Worm (Caenorhabditis elegans) whole organism, L1 larva: ENCODE data around the gene dyci-1.

Source experiments
- C16A3.4 ChIP-seq: fragments of 150-350 bp; optimal IDR thresholded peaks from 2 replicates; lab custom pipeline; 2014; ENCODE audit warnings: missing biosample characterization, missing genetic modification characterization
- C34B4.2 ChIP-seq: sonication (generic microtip); optimal IDR thresholded peaks from 2 replicates; lab custom pipeline; 2017; ENCODE audit warnings: mild to moderate bottlenecking, missing genetic modification characterization, missing compliant biosample characterization
- F16B12.6 ChIP-seq: fragments of 150-350 bp; optimal IDR thresholded peaks from 2 replicates; lab custom pipeline; 2014; ENCODE audit warnings: missing biosample characterization, missing genetic modification characterization
- Y116A8C.19 ChIP-seq: sonication (generic microtip); optimal IDR thresholded peaks from 2 replicates; lab custom pipeline; 2016; ENCODE audit warnings: missing compliant biosample characterization, missing genetic modification characterization, borderline replicate concordance
- aha-1 ChIP-seq: fragments of 150-350 bp; optimal IDR thresholded peaks from 2 replicates; lab custom pipeline; 2014; ENCODE audit warnings: missing biosample characterization, missing genetic modification characterization
- aly-2 ChIP-seq: fragments of 150-350 bp; optimal IDR thresholded peaks from 2 replicates; lab custom pipeline; 2014; ENCODE audit warnings: missing biosample characterization, missing genetic modification characterization
- ceh-63 ChIP-seq: fragments of 200-800 bp; sonication (Bioruptor generic); optimal IDR thresholded peaks from 2 replicates; lab custom pipeline; 2018; ENCODE audit warnings: mild to moderate bottlenecking, missing genetic modification characterization, missing compliant biosample characterization
- ceh-8 ChIP-seq: fragments of 200-800 bp; sonication (Bioruptor generic); optimal IDR thresholded peaks from 2 replicates; lab custom pipeline; 2018; ENCODE audit warnings: mild to moderate bottlenecking, missing genetic modification characterization, moderate library complexity, missing compliant biosample characterization
- ceh-82 ChIP-seq, 3 experiments: fragments of 150-350 bp in 1 of 3; sonication (generic microtip) in 2 of 3; optimal IDR thresholded peaks; 2 replicates each; lab custom pipeline; 2014 to 2017; ENCODE audit warnings: missing biosample characterization in 3 of 3, missing genetic modification characterization in 3 of 3
- ceh-88 ChIP-seq: fragments of 200-800 bp; sonication (Bioruptor generic); IDR thresholded peaks from 2 replicates; pipeline ENCODE4 v1.3.6; 2022; ENCODE audit warnings: missing genetic modification characterization, missing compliant biosample characterization
- ceh-90 ChIP-seq: sonication (generic microtip); optimal IDR thresholded peaks from 2 replicates; lab custom pipeline; 2016; ENCODE audit warnings: missing genetic modification characterization, missing compliant biosample characterization
- ces-1 ChIP-seq: fragments of 150-350 bp; optimal IDR thresholded peaks from 2 replicates; lab custom pipeline; 2014; ENCODE audit warnings: missing biosample characterization, missing genetic modification reagents, missing genetic modification characterization
- dsc-1 ChIP-seq: sonication (generic microtip); optimal IDR thresholded peaks from 2 replicates; lab custom pipeline; 2016; ENCODE audit warnings: mild to moderate bottlenecking, missing genetic modification characterization, missing compliant biosample characterization
- efl-3 ChIP-seq: fragments of 200-800 bp; sonication (Bioruptor generic); optimal IDR thresholded peaks from 2 replicates; lab custom pipeline; 2018; ENCODE audit warnings: mild to moderate bottlenecking, missing genetic modification characterization, missing compliant biosample characterization
- egl-13 ChIP-seq: sonication (generic microtip); optimal IDR thresholded peaks from 2 replicates; lab custom pipeline; 2016; ENCODE audit warnings: missing genotype, missing genetic modification reagents, missing genetic modification characterization, missing compliant biosample characterization
- egl-27 ChIP-seq, 2 experiments: fragments of 150-350 bp in 1 of 2; sonication (generic microtip); optimal IDR thresholded peaks; 3 replicates each; lab custom pipeline; 2017 to 2018; ENCODE audit warnings: missing biosample characterization in 2 of 2, missing genetic modification characterization in 2 of 2, missing genetic modification reagents in 2 of 2
- fkh-10 ChIP-seq: sonication (generic microtip); optimal IDR thresholded peaks from 2 replicates; lab custom pipeline; 2017; ENCODE audit warnings: missing biosample characterization, missing genetic modification reagents, missing genetic modification characterization
- fkh-4 ChIP-seq: sonication (generic microtip); optimal IDR thresholded peaks from 2 replicates; lab custom pipeline; 2016; ENCODE audit warnings: missing compliant biosample characterization, missing genetic modification characterization, borderline replicate concordance
- fkh-8 ChIP-seq: sonication (generic microtip); optimal IDR thresholded peaks from 2 replicates; lab custom pipeline; 2016; ENCODE audit warnings: mild to moderate bottlenecking, missing genetic modification characterization, missing compliant biosample characterization
- grh-1 ChIP-seq: fragments of 200-800 bp; sonication (Bioruptor generic); IDR thresholded peaks from 2 replicates; pipeline ENCODE4 v1.3.6; 2022; ENCODE audit warnings: missing genetic modification reagents, missing genetic modification characterization, missing compliant biosample characterization
- hlh-4 ChIP-seq: sonication (generic microtip); optimal IDR thresholded peaks from 2 replicates; lab custom pipeline; 2016; ENCODE audit warnings: mild to moderate bottlenecking, missing genetic modification characterization, missing compliant biosample characterization
- hpl-2 ChIP-seq: fragments of 150-350 bp; optimal IDR thresholded peaks from 2 replicates; lab custom pipeline; 2014; ENCODE audit warnings: missing biosample characterization, missing genetic modification reagents, missing genetic modification characterization
- isw-1 ChIP-seq: fragments of 200-800 bp; sonication (Bioruptor generic); IDR thresholded peaks from 2 replicates; pipeline ENCODE4 v1.3.6; 2022; ENCODE audit warnings: missing genetic modification characterization, missing compliant biosample characterization
- jun-1 ChIP-seq: fragments of 150-350 bp; optimal IDR thresholded peaks from 2 replicates; lab custom pipeline; 2014; ENCODE audit warnings: missing biosample characterization, missing genetic modification reagents, missing genetic modification characterization
- lin-13 ChIP-seq: fragments of 150-350 bp; optimal IDR thresholded peaks from 2 replicates; lab custom pipeline; 2014; ENCODE audit warnings: missing biosample characterization, missing genetic modification reagents, missing genetic modification characterization
- lin-15B ChIP-seq: fragments of 150-350 bp; sonication (generic microtip); optimal IDR thresholded peaks from 3 replicates; lab custom pipeline; 2014; ENCODE audit warnings: missing biosample characterization, missing genetic modification characterization
- lin-35 ChIP-seq, 2 experiments: fragments of 150-350 bp; optimal IDR thresholded peaks; 2 replicates each; lab custom pipeline; 2014; ENCODE audit warnings: missing biosample characterization in 2 of 2, missing genetic modification characterization in 2 of 2, missing genetic modification reagents in 2 of 2
- lin-39 ChIP-seq: fragments of 150-350 bp; optimal IDR thresholded peaks from 2 replicates; lab custom pipeline; 2014; ENCODE audit warnings: missing biosample characterization, missing genetic modification reagents, missing genetic modification characterization
- lir-3 ChIP-seq: sonication (generic microtip); optimal IDR thresholded peaks from 2 replicates; lab custom pipeline; 2016; ENCODE audit warnings: mild to moderate bottlenecking, missing genetic modification characterization, moderate library complexity, missing compliant biosample characterization; ENCODE audit not compliant: poor library complexity
- lsy-2 ChIP-seq, 2 experiments: fragments of 150-350 bp; optimal IDR thresholded peaks; 2 replicates each; lab custom pipeline; 2014; ENCODE audit warnings: missing biosample characterization in 2 of 2, missing genetic modification characterization in 2 of 2
- mab-9 ChIP-seq: fragments of 200-800 bp; sonication (Bioruptor generic); IDR thresholded peaks from 2 replicates; pipeline ENCODE4 v1.3.6; 2022; ENCODE audit warnings: missing genetic modification reagents, missing genetic modification characterization, missing compliant biosample characterization
- mdl-1 ChIP-seq, 2 experiments: fragments of 150-350 bp; optimal IDR thresholded peaks; 2 replicates each; lab custom pipeline; 2014 to 2017; ENCODE audit warnings: missing biosample characterization in 2 of 2, missing genetic modification characterization in 2 of 2, inconsistent platforms in 1 of 2
- mef-2 ChIP-seq: fragments of 150-350 bp; optimal IDR thresholded peaks from 2 replicates; lab custom pipeline; 2014; ENCODE audit warnings: missing biosample characterization, missing genetic modification characterization
- nhr-12 ChIP-seq: sonication (generic microtip); optimal IDR thresholded peaks from 2 replicates; lab custom pipeline; 2017; ENCODE audit warnings: missing biosample characterization, missing genetic modification characterization
- nhr-20 ChIP-seq: sonication (generic microtip); optimal IDR thresholded peaks from 2 replicates; lab custom pipeline; 2016; ENCODE audit warnings: mild to moderate bottlenecking, missing genetic modification characterization, missing compliant biosample characterization
- nhr-71 ChIP-seq: sonication (generic microtip); optimal IDR thresholded peaks from 2 replicates; lab custom pipeline; 2016; ENCODE audit warnings: mild to moderate bottlenecking, missing genetic modification characterization, moderate library complexity, missing compliant biosample characterization
- nhr-76 ChIP-seq: sonication (generic microtip); optimal IDR thresholded peaks from 2 replicates; lab custom pipeline; 2017; ENCODE audit warnings: missing biosample characterization, missing genetic modification characterization
- nhr-85 ChIP-seq: sonication (generic microtip); peaks from one replicate; lab custom pipeline; 2016; ENCODE audit warnings: missing genetic modification characterization, inconsistent platforms, missing compliant biosample characterization
- nhr-90 ChIP-seq: sonication (generic microtip); optimal IDR thresholded peaks from 2 replicates; lab custom pipeline; 2016; ENCODE audit warnings: mild to moderate bottlenecking, missing genetic modification characterization, missing compliant biosample characterization; ENCODE audit not compliant: poor library complexity
- pax-3 ChIP-seq: fragments of 200-800 bp; sonication (Bioruptor generic); optimal IDR thresholded peaks from 2 replicates; lab custom pipeline; 2018; ENCODE audit warnings: mild to moderate bottlenecking, missing genetic modification characterization, moderate library complexity, missing compliant biosample characterization
- pqm-1 ChIP-seq: sonication (generic microtip); optimal IDR thresholded peaks from 3 replicates; lab custom pipeline; 2017; ENCODE audit warnings: missing biosample characterization, missing genetic modification characterization
- rnt-1 ChIP-seq: sonication (generic microtip); optimal IDR thresholded peaks from 2 replicates; lab custom pipeline; 2016; ENCODE audit warnings: mild to moderate bottlenecking, missing genetic modification characterization, moderate library complexity, missing compliant biosample characterization
- skn-1 ChIP-seq: fragments of 150-350 bp; optimal IDR thresholded peaks from 2 replicates; lab custom pipeline; 2014; ENCODE audit warnings: missing biosample characterization, missing genetic modification characterization
- snpc-4 ChIP-seq: fragments of 150-350 bp; optimal IDR thresholded peaks from 2 replicates; lab custom pipeline; 2014; ENCODE audit warnings: missing biosample characterization, missing genetic modification characterization
- snu-23 ChIP-seq: sonication (generic microtip); optimal IDR thresholded peaks from 2 replicates; lab custom pipeline; 2016; ENCODE audit warnings: missing genetic modification characterization, missing compliant biosample characterization
- sup-37 ChIP-seq: fragments of 200-800 bp; sonication (Bioruptor generic); optimal IDR thresholded peaks from 2 replicates; lab custom pipeline; 2018; ENCODE audit warnings: mild to moderate bottlenecking, missing genetic modification characterization, missing compliant biosample characterization
- swsn-7 ChIP-seq: sonication (generic microtip); optimal IDR thresholded peaks from 2 replicates; lab custom pipeline; 2016; ENCODE audit warnings: missing genetic modification characterization, missing compliant biosample characterization
- tbx-2 ChIP-seq: sonication (generic microtip); optimal IDR thresholded peaks from 2 replicates; lab custom pipeline; 2016; ENCODE audit warnings: missing genetic modification characterization, missing compliant biosample characterization
- unc-130 ChIP-seq: fragments of 150-350 bp; optimal IDR thresholded peaks from 2 replicates; lab custom pipeline; 2017; ENCODE audit warnings: missing biosample characterization, missing genetic modification characterization, inconsistent platforms
- unc-30 ChIP-seq: sonication (generic microtip); optimal IDR thresholded peaks from 2 replicates; lab custom pipeline; 2017; ENCODE audit warnings: missing biosample characterization, missing genetic modification characterization
- unc-62 ChIP-seq: fragments of 150-350 bp; optimal IDR thresholded peaks from 2 replicates; lab custom pipeline; 2014; ENCODE audit warnings: missing biosample characterization, missing genetic modification reagents, missing genetic modification characterization
- unc-86 ChIP-seq: sonication (generic microtip); optimal IDR thresholded peaks from 2 replicates; lab custom pipeline; 2016; ENCODE audit warnings: missing genetic modification characterization, missing compliant biosample characterization
- zag-1 ChIP-seq: fragments of 150-350 bp; optimal IDR thresholded peaks from 2 replicates; lab custom pipeline; 2014; ENCODE audit warnings: missing biosample characterization, missing genetic modification characterization
- zip-4 ChIP-seq: fragments of 200-800 bp; sonication (Bioruptor generic); optimal IDR thresholded peaks from 2 replicates; lab custom pipeline; 2018; ENCODE audit warnings: mild to moderate bottlenecking, missing genetic modification characterization, moderate library complexity, missing compliant biosample characterization

The dyci-1 gene

ce11 chrIV:6747652-6748051, 37.4 kb downstream of the dyci-1 start:
- TF ChIP-seq skn-1 (peak; percentile 9), ces-1 (GFP tag; lab: Kevin White, UChicago) (no peak), nhr-71 (peak; percentile 59), fkh-10 (GFP tag; lab: Kevin White, UChicago) (no peak), ceh-88 (GFP tag; lab: Robert Waterston, UW) (no peak), nhr-12 (no peak), lin-13 (peak; percentile 16), unc-30 (tag; lab: Kevin White, UChicago) (no peak), hlh-4 (tag; lab: Kevin White, UChicago) (no peak), unc-86 (no peak), fkh-4 (no peak), jun-1 (tag; lab: Kevin White, UChicago) (no peak), lin-15B (no peak), lin-35 (GFP tag; optimal IDR thresholded peaks at IDR 0.05; lab: Kevin White, UChicago) (peak in 1 of 2 experiments; percentile 20), nhr-85 (tag; lab: Kevin White, UChicago) (peak; percentile 58), zag-1 (tag; lab: Kevin White, UChicago) (no peak), aly-2 (tag; lab: Kevin White, UChicago) (no peak), lin-39 (no peak), tbx-2 (tag; lab: Kevin White, UChicago) (peak; percentile 44), C16A3.4 (tag; lab: Kevin White, UChicago) (peak; percentile 20), ceh-8 (no peak), hpl-2 (GFP tag; lab: Kevin White, UChicago) (no peak), egl-13 (no peak), rnt-1 (tag; lab: Kevin White, UChicago) (peak; percentile 88), fkh-8 (tag; lab: Kevin White, UChicago) (no peak), snpc-4 (tag; lab: Kevin White, UChicago) (no peak), snu-23 (GFP tag; lab: Kevin White, UChicago) (peak; percentile 65), efl-3 (GFP tag; lab: Kevin White, UChicago) (no peak), swsn-7 (tag; lab: Kevin White, UChicago) (peak; percentile 30), ceh-63 (GFP tag; lab: Kevin White, UChicago) (no peak), mdl-1 (tag; optimal IDR thresholded peaks at IDR 0.05; lab: Kevin White, UChicago) (no peak), dsc-1 (tag; lab: Kevin White, UChicago) (no peak), aha-1 (tag; lab: Kevin White, UChicago) (no peak), egl-27 (tag; optimal IDR thresholded peaks at IDR 0.05; lab: Kevin White, UChicago) (no peak), nhr-76 (tag; lab: Kevin White, UChicago) (no peak), mef-2 (tag; lab: Kevin White, UChicago) (no peak), C34B4.2 (no peak), nhr-20 (peak; percentile 59), isw-1 (GFP tag; lab: Robert Waterston, UW) (no peak), ceh-82 (tag; optimal IDR thresholded peaks at IDR 0.05; lab: Kevin White, UChicago) (no peak), lir-3 (peak; percentile 70), lsy-2 (tag; optimal IDR thresholded peaks at IDR 0.05; lab: Kevin White, UChicago) (peak; percentile 8 to 42), grh-1 (GFP tag; lab: Robert Waterston, UW) (no peak), nhr-90 (tag; lab: Kevin White, UChicago) (peak; percentile 47), zip-4 (GFP tag; lab: Kevin White, UChicago) (no peak), unc-130 (tag; lab: Kevin White, UChicago) (no peak), mab-9 (GFP tag; lab: Robert Waterston, UW) (no peak), pqm-1 (tag; lab: Kevin White, UChicago) (no peak), sup-37 (no peak), pax-3 (tag; lab: Kevin White, UChicago) (no peak), ceh-90 (tag; lab: Kevin White, UChicago) (peak; percentile 73), Y116A8C.19 (tag; lab: Kevin White, UChicago) (no peak), unc-62 (GFP tag; lab: Kevin White, UChicago) (no peak), F16B12.6 (tag; lab: Kevin White, UChicago) (no peak)
